Worm (Caenorhabditis elegans): Measurements from ENCODE around the gene T01D1.3.

T01D1.3 gene

ce11 chrII:155904-156303 is 19.9 kb downstream of the T01D1.3 start, which contains the start of gene mrpl-28 (continued):
- TF ChIP-seq attf-3 (GFP tag; conservative IDR thresholded peaks at IDR 0.05): peak; percentile 68
- no peak for TF ChIP-seq nhr-179 (tag; optimal IDR thresholded peaks at IDR 0.05)
- TF ChIP-seq unc-130 (GFP tag; optimal IDR thresholded peaks at IDR 0.05): peak; percentile 20
- TF ChIP-seq ztf-3 (GFP tag; optimal IDR thresholded peaks at IDR 0.05): no peak
- no peak for TF ChIP-seq snpc-4 (GFP tag; optimal IDR thresholded peaks at IDR 0.05)
- peak in 3 of 4 experiments; percentile 56 to 72 (median 59) for TF ChIP-seq snpc-4 (tag; optimal IDR thresholded peaks at IDR 0.05)
- TF ChIP-seq hmg-20 (GFP tag; IDR thresholded peaks at IDR 0.05): 0 out of 2 replicates have a peak, but pooled peaks have one; percentile 65

- no peak for TF ChIP-seq F52B5.7 (tag; optimal IDR thresholded peaks at IDR 0.05)
- no peak for TF ChIP-seq bed-1 (GFP tag; IDR thresholded peaks at IDR 0.05)
- TF ChIP-seq F55B11.4 (tag; optimal IDR thresholded peaks at IDR 0.05; ENCODE audit: borderline replicate concordance, insufficient read depth): no peak
Observed at ce11 chrII:152283-152682, 23.5 kb downstream of the T01D1.3 start, which contains the start of gene T25D3.3. Gene T25D3.3 (plus strand): TSS chrII:152583.

- TF ChIP-seq let-526 (GFP tag; IDR thresholded peaks at IDR 0.05): no peak
- no peak for TF ChIP-seq bed-2 (GFP tag; IDR thresholded peaks at IDR 0.05)
- TF ChIP-seq egl-44 (GFP tag; IDR thresholded peaks at IDR 0.05): no peak
- TF ChIP-seq ama-1 (optimal IDR thresholded peaks at IDR 0.05): no peak
- TF ChIP-seq ama-1 (GFP tag; optimal IDR thresholded peaks at IDR 0.05): no peak
- no peak for TF ChIP-seq Y56A3A.18 (GFP tag; IDR thresholded peaks at IDR 0.05)
- no peak for TF ChIP-seq madf-8 (GFP tag; conservative IDR thresholded peaks at IDR 0.05)
- TF ChIP-seq F10E7.11 (tag; optimal IDR thresholded peaks at IDR 0.05): no peak
- no peak for TF ChIP-seq hmg-1.2 (GFP tag; IDR thresholded peaks at IDR 0.05)
- no peak for TF ChIP-seq Y53G8AR.9 (GFP tag; conservative IDR thresholded peaks at IDR 0.05)
- no peak for TF ChIP-seq hlh-26 (GFP tag; conservative IDR thresholded peaks at IDR 0.05)
- no peak for TF ChIP-seq ztf-6 (GFP tag; IDR thresholded peaks at IDR 0.05)
- TF ChIP-seq tbp1 (GFP tag; optimal IDR thresholded peaks at IDR 0.05): no peak
- TF ChIP-seq rec-8 (tag; optimal IDR thresholded peaks at IDR 0.05): no peak
- no peak for TF ChIP-seq ceh-58 (GFP tag; IDR thresholded peaks at IDR 0.05)
- no peak for TF ChIP-seq cebp-1 (GFP tag; IDR thresholded peaks at IDR 0.05)
- TF ChIP-seq cebp-1 (tag; optimal IDR thresholded peaks at IDR 0.05): no peak
Observed at ce11 chrII:151495-151894, 24.3 kb downstream of the T01D1.3 start.

- TF ChIP-seq ceh-100 (GFP tag; IDR thresholded peaks at IDR 0.05) (peak; percentile 67), aptf-2 (GFP tag; conservative IDR thresholded peaks at IDR 0.05) (no peak)
Observed at ce11 chrII:146933-147332, 28.8 kb downstream of the T01D1.3 start, which contains the start of gene T25D3.4. Gene T25D3.4 (plus strand): TSS chrII:147233.

- TF ChIP-seq Y79H2A.3 (GFP tag; conservative IDR thresholded peaks at IDR 0.05): no peak
- TF ChIP-seq attf-5 (GFP tag; optimal IDR thresholded peaks at IDR 0.05): no peak
- no peak for TF ChIP-seq madf-8 (GFP tag; conservative IDR thresholded peaks at IDR 0.05)
- TF ChIP-seq F33H1.4 (GFP tag; IDR thresholded peaks at IDR 0.05): no peak
- TF ChIP-seq fkh-3 (tag; optimal IDR thresholded peaks at IDR 0.05): no peak
- TF ChIP-seq madf-6 (GFP tag; IDR thresholded peaks at IDR 0.05): no peak
- no peak for TF ChIP-seq sptf-2 (GFP tag; optimal IDR thresholded peaks at IDR 0.05)
- TF ChIP-seq sdz-38 (tag; optimal IDR thresholded peaks at IDR 0.05): no peak
- TF ChIP-seq F37B4.10 (GFP tag; IDR thresholded peaks at IDR 0.05): no peak
- TF ChIP-seq Y56A3A.18 (GFP tag; IDR thresholded peaks at IDR 0.05): no peak
- no peak for TF ChIP-seq F23B12.7 (tag; optimal IDR thresholded peaks at IDR 0.05; ENCODE audit: insufficient read depth)
- no peak for TF ChIP-seq rec-8 (tag; optimal IDR thresholded peaks at IDR 0.05)
- TF ChIP-seq nhr-27 (tag; optimal IDR thresholded peaks at IDR 0.05): no peak
- no peak for TF ChIP-seq let-526 (GFP tag; IDR thresholded peaks at IDR 0.05)
Observed at ce11 chrII:135166-135565, 40.6 kb downstream of the T01D1.3 start, which contains the start of gene K10B4.1. Gene K10B4.1 (plus strand): TSS chrII:135466.

Measured in whole organism, young adult.